Worm (Caenorhabditis elegans) whole organism, early embryonic: ENCODE measurements around the gene gst-3.

Experiments
- B0310.2 ChIP-seq: sonication (generic microtip); optimal IDR thresholded peaks from 2 replicates; lab custom pipeline; 2016; ENCODE audit warnings: mild to moderate bottlenecking, missing genetic modification characterization, missing compliant biosample characterization
- F13C5.2 ChIP-seq: sonication (generic microtip); optimal IDR thresholded peaks from 2 replicates; lab custom pipeline; 2017; ENCODE audit warnings: mild to moderate bottlenecking, missing genetic modification characterization, inconsistent platforms, missing compliant biosample characterization
- aly-1 ChIP-seq: sonication (generic microtip); optimal IDR thresholded peaks from 2 replicates; lab custom pipeline; 2016; ENCODE audit warnings: missing genetic modification characterization, missing compliant biosample characterization
- ama-1 ChIP-seq: fragments of 150-350 bp; optimal IDR thresholded peaks from 2 replicates; lab custom pipeline; 2014
- ceh-13 ChIP-seq: fragments of 200-800 bp; sonication (Bioruptor generic); optimal IDR thresholded peaks from 2 replicates; lab custom pipeline; 2018; ENCODE audit warnings: mild to moderate bottlenecking, missing genetic modification characterization, missing compliant biosample characterization
- flt-1 ChIP-seq: fragments of 200-800 bp; sonication (Bioruptor generic); IDR thresholded peaks from 2 replicates; pipeline ENCODE4 v1.3.6; 2022; ENCODE audit warnings: missing genetic modification characterization, missing compliant biosample characterization
- hmbx-1 ChIP-seq: sonication (generic microtip); optimal IDR thresholded peaks from 2 replicates; lab custom pipeline; 2016; ENCODE audit warnings: mild to moderate bottlenecking, missing genetic modification characterization, missing compliant biosample characterization
- hmg-4 ChIP-seq: fragments of 200-800 bp; sonication (Bioruptor generic); optimal IDR thresholded peaks from 2 replicates; lab custom pipeline; 2018; ENCODE audit warnings: mild to moderate bottlenecking, missing genetic modification characterization, missing compliant biosample characterization
- hnd-1 ChIP-seq: sonication (generic microtip); optimal IDR thresholded peaks from 2 replicates; lab custom pipeline; 2016; ENCODE audit warnings: missing genetic modification characterization, missing compliant biosample characterization
- pes-1 ChIP-seq: fragments of 200-800 bp; sonication (Bioruptor generic); IDR thresholded peaks from 2 replicates; pipeline ENCODE4 v1.3.6; 2022; ENCODE audit warnings: missing genetic modification reagents, missing genetic modification characterization, missing compliant biosample characterization
- sea-1 ChIP-seq: fragments of 200-800 bp; sonication (Bioruptor generic); conservative IDR thresholded peaks from 2 replicates; pipeline ENCODE4 v1.3.6; 2022; ENCODE audit warnings: missing genetic modification characterization, missing compliant biosample characterization
- tbx-11 ChIP-seq: fragments of 200-800 bp; sonication (Bioruptor generic); IDR thresholded peaks from 2 replicates; pipeline ENCODE4 v1.3.6; 2022; ENCODE audit warnings: missing genetic modification characterization, missing compliant biosample characterization
- tbx-37 ChIP-seq: fragments of 200-800 bp; sonication (Bioruptor generic); conservative IDR thresholded peaks from 2 replicates; pipeline ENCODE4 v1.3.6; 2022; ENCODE audit warnings: missing genetic modification reagents, missing genetic modification characterization, missing compliant biosample characterization

DNA sequence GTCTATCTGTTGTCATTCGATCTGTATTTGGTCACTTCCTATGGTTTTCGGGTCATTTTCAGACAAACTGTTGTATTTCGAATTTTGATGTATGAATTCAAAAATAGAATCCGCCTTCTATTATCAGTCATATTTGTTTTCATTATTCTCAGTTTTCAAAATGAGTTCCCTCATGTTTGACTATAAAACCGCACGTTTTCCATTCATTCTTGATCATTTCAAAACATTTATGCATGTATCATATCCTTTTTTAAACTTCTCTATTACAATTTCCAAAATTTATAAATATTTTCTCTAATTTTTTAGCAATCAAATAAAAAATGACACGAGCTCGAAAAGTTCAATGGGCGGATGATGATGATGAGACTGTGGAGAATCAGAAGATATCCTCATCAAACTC, 2.2 kb downstream of the gst-3 start, which contains the start of gene K08F4.12:
- TF ChIP-seq ama-1 (lab: Kevin White, UChicago) (no peak), hmg-4 (no peak), tbx-37 (no peak), sea-1 (GFP tag; lab: Robert Waterston, UW) (no peak), flt-1 (GFP tag; lab: Robert Waterston, UW) (no peak), hmbx-1 (tag; lab: Kevin White, UChicago) (no peak), ceh-13 (GFP tag; lab: Kevin White, UChicago) (no peak), tbx-11 (GFP tag; lab: Robert Waterston, UW) (no peak), pes-1 (GFP tag; lab: Robert Waterston, UW) (no peak), F13C5.2 (no peak), aly-1 (tag; lab: Kevin White, UChicago) (no peak), hnd-1 (tag; lab: Kevin White, UChicago) (no peak), B0310.2 (no peak)
